Worm (Caenorhabditis elegans): Measurements from ENCODE around the gene msp-40.

ce11 chrII:4806726-4807125 is 18.5 kb upstream of the msp-40 start:
- no peak for TF ChIP-seq med-1 (GFP tag; optimal IDR thresholded peaks at IDR 0.05; ENCODE audit: insufficient read depth)
- TF ChIP-seq T22C8.4 (GFP tag; IDR thresholded peaks at IDR 0.05): no peak
